Worm (Caenorhabditis elegans) whole organism, L4 larva: ENCODE data around the gene W07G4.5.
A peak's percentile ranks its signal among the peaks of the same experiment; 100 is the strongest.

Source experiments
- F37D6.2 ChIP-seq: sonication (generic microtip); optimal IDR thresholded peaks from 2 replicates; lab custom pipeline; 2016; ENCODE audit warnings: mild to moderate bottlenecking, missing genetic modification characterization, missing compliant biosample characterization
- F44E2.7 ChIP-seq: fragments of 200-800 bp; sonication (Bioruptor generic); IDR thresholded peaks from 2 replicates; pipeline ENCODE4 v2.1.2; 2022; ENCODE audit warnings: missing genetic modification characterization, missing compliant biosample characterization
- T26A8.4 ChIP-seq: fragments of 200-800 bp; sonication (Bioruptor generic); IDR thresholded peaks from 2 replicates; pipeline ENCODE4 v1.3.6; 2022; ENCODE audit warnings: missing genetic modification characterization, missing compliant biosample characterization
- Y48G9A.11 ChIP-seq: fragments of 200-800 bp; sonication (Bioruptor generic); IDR thresholded peaks from 2 replicates; pipeline ENCODE4 v1.3.6; 2022; ENCODE audit warnings: missing genetic modification reagents, missing genetic modification characterization, missing compliant biosample characterization
- ZK337.2 ChIP-seq: fragments of 200-800 bp; sonication (Bioruptor generic); IDR thresholded peaks from 2 replicates; pipeline ENCODE4 v1.3.6; 2022; ENCODE audit warnings: missing genetic modification reagents, missing genetic modification characterization, missing compliant biosample characterization
- aha-1 ChIP-seq: fragments of 150-350 bp; peaks from one replicate; lab custom pipeline; 2014; ENCODE audit warnings: missing biosample characterization, missing genetic modification characterization
- aly-2 ChIP-seq: sonication (generic microtip); optimal IDR thresholded peaks from 2 replicates; lab custom pipeline; 2018; ENCODE audit warnings: missing biosample characterization, missing genetic modification characterization
- ama-1 ChIP-seq: fragments of 150-350 bp; optimal IDR thresholded peaks from 2 replicates; lab custom pipeline; 2014; ENCODE audit warnings: inconsistent platforms, mixed read lengths
- ceh-32 ChIP-seq: sonication (generic microtip); optimal IDR thresholded peaks from 2 replicates; lab custom pipeline; 2016; ENCODE audit warnings: mild to moderate bottlenecking, missing genetic modification characterization, missing compliant biosample characterization; ENCODE audit not compliant: poor library complexity
- ceh-62 ChIP-seq: sonication (generic microtip); optimal IDR thresholded peaks from 2 replicates; lab custom pipeline; 2017; ENCODE audit warnings: missing biosample characterization, missing genetic modification characterization
- cey-2 ChIP-seq: sonication (generic microtip); optimal IDR thresholded peaks from 3 replicates; lab custom pipeline; 2017; ENCODE audit warnings: missing genetic modification characterization, mild to moderate bottlenecking, missing compliant biosample characterization, antibody characterized with exemption, borderline replicate concordance; ENCODE audit not compliant: insufficient read depth
- daf-12 ChIP-seq: fragments of 150-350 bp; optimal IDR thresholded peaks from 2 replicates; lab custom pipeline; 2014; ENCODE audit warnings: missing biosample characterization, missing genetic modification reagents, missing genetic modification characterization
- daf-16 ChIP-seq, 3 experiments: sonication (generic microtip); optimal IDR thresholded peaks; 2 replicates each; lab custom pipeline; 2016 to 2017; ENCODE audit warnings: missing genetic modification characterization in 3 of 3, missing genetic modification reagents in 3 of 3, mild to moderate bottlenecking in 2 of 3, missing compliant biosample characterization in 2 of 3, missing biosample characterization in 1 of 3, moderate library complexity in 1 of 3
- daf-19 ChIP-seq: fragments of 200-800 bp; sonication (Bioruptor generic); conservative IDR thresholded peaks from 2 replicates; pipeline ENCODE4 v1.3.6; 2022; ENCODE audit warnings: missing genetic modification characterization, missing compliant biosample characterization
- dmd-6 ChIP-seq: fragments of 200-800 bp; sonication (Bioruptor generic); IDR thresholded peaks from 2 replicates; pipeline ENCODE4 v1.3.6; 2022; ENCODE audit warnings: missing genetic modification reagents, missing genetic modification characterization, missing compliant biosample characterization
- dmd-9 ChIP-seq: fragments of 200-800 bp; sonication (Bioruptor generic); IDR thresholded peaks from 2 replicates; pipeline ENCODE4 v1.3.6; 2022; ENCODE audit warnings: missing genetic modification reagents, missing genetic modification characterization, missing compliant biosample characterization
- dpl-1 ChIP-seq: fragments of 150-350 bp; optimal IDR thresholded peaks from 2 replicates; lab custom pipeline; 2014; ENCODE audit warnings: missing biosample characterization, missing genetic modification reagents, missing genetic modification characterization
- dve-1 ChIP-seq: sonication (generic microtip); optimal IDR thresholded peaks from 2 replicates; lab custom pipeline; 2017; ENCODE audit warnings: antibody characterized with exemption, mild to moderate bottlenecking, missing genetic modification characterization, missing compliant biosample characterization; ENCODE audit not compliant: insufficient read depth
- egl-43 ChIP-seq: fragments of 200-800 bp; sonication (Bioruptor generic); IDR thresholded peaks from 2 replicates; pipeline ENCODE4 v1.3.6; 2022; ENCODE audit warnings: missing genetic modification reagents, missing genetic modification characterization, missing compliant biosample characterization
- fos-1 ChIP-seq: fragments of 150-350 bp; optimal IDR thresholded peaks from 2 replicates; lab custom pipeline; 2014; ENCODE audit warnings: missing biosample characterization, missing genetic modification characterization
- hif-1 ChIP-seq, 2 experiments: sonication (generic microtip); optimal IDR thresholded peaks; 2 replicates each; lab custom pipeline; 2016 to 2017; ENCODE audit warnings: missing compliant biosample characterization in 2 of 2, missing genetic modification characterization in 2 of 2, missing genetic modification reagents in 2 of 2, missing genotype in 2 of 2, mild to moderate bottlenecking in 1 of 2
- hlh-11 ChIP-seq: fragments of 200-800 bp; sonication (Bioruptor generic); optimal IDR thresholded peaks from 2 replicates; lab custom pipeline; 2018; ENCODE audit warnings: mild to moderate bottlenecking, missing genetic modification characterization, missing compliant biosample characterization
- jun-1 ChIP-seq: fragments of 150-350 bp; optimal IDR thresholded peaks from 2 replicates; lab custom pipeline; 2014; ENCODE audit warnings: missing biosample characterization, missing genetic modification reagents, missing genetic modification characterization
- lim-7 ChIP-seq: fragments of 200-800 bp; sonication (Bioruptor generic); IDR thresholded peaks from 2 replicates; pipeline ENCODE4 v1.3.6; 2022; ENCODE audit warnings: missing genetic modification characterization, missing compliant biosample characterization
- lin-15B ChIP-seq: fragments of 150-350 bp; sonication (generic microtip); optimal IDR thresholded peaks from 3 replicates; lab custom pipeline; 2014; ENCODE audit warnings: missing biosample characterization, missing genetic modification characterization
- lin-29 ChIP-seq: fragments of 200-800 bp; sonication (Bioruptor generic); IDR thresholded peaks from 2 replicates; pipeline ENCODE4 v1.3.6; 2022; ENCODE audit warnings: missing genetic modification reagents, missing genetic modification characterization, missing compliant biosample characterization
- madf-9 ChIP-seq: fragments of 200-800 bp; sonication (Bioruptor generic); conservative IDR thresholded peaks from 2 replicates; pipeline ENCODE4 v1.3.6; 2022; ENCODE audit warnings: missing genetic modification reagents, missing genetic modification characterization, missing compliant biosample characterization
- mdl-1 ChIP-seq, 2 experiments: fragments of 150-350 bp in 1 of 2; sonication (generic microtip) in 1 of 2; optimal IDR thresholded peaks; 2 replicates each; lab custom pipeline; 2014 to 2017; ENCODE audit warnings: missing biosample characterization in 2 of 2, missing genetic modification characterization in 2 of 2
- mep-1 ChIP-seq: fragments of 150-350 bp; sonication (generic microtip); optimal IDR thresholded peaks from 3 replicates; lab custom pipeline; 2014; ENCODE audit warnings: missing biosample characterization, missing genetic modification characterization
- mes-2 ChIP-seq: sonication (generic microtip); optimal IDR thresholded peaks from 2 replicates; lab custom pipeline; 2016; ENCODE audit warnings: missing genotype, mild to moderate bottlenecking, missing genetic modification characterization, missing compliant biosample characterization; ENCODE audit not compliant: poor library complexity, severe bottlenecking
- mxl-2 ChIP-seq: fragments of 200-800 bp; sonication (Bioruptor generic); conservative IDR thresholded peaks from 2 replicates; pipeline ENCODE4 v1.3.6; 2022; ENCODE audit warnings: missing genetic modification reagents, missing genetic modification characterization, missing compliant biosample characterization
- mxl-3 ChIP-seq: fragments of 200-800 bp; sonication (Bioruptor generic); optimal IDR thresholded peaks from 2 replicates; lab custom pipeline; 2018; ENCODE audit warnings: mild to moderate bottlenecking, missing genetic modification characterization, missing compliant biosample characterization
- nhr-11 ChIP-seq: fragments of 150-350 bp; optimal IDR thresholded peaks from 2 replicates; lab custom pipeline; 2014; ENCODE audit warnings: missing biosample characterization, missing genetic modification characterization
- nhr-237 ChIP-seq: sonication (generic microtip); optimal IDR thresholded peaks from 2 replicates; lab custom pipeline; 2017; ENCODE audit warnings: missing biosample characterization, missing genetic modification characterization
- nhr-25 ChIP-seq: sonication (generic microtip); optimal IDR thresholded peaks from 2 replicates; lab custom pipeline; 2017; ENCODE audit warnings: missing genetic modification characterization, mild to moderate bottlenecking, missing compliant biosample characterization, antibody characterized with exemption, moderate library complexity, borderline replicate concordance; ENCODE audit not compliant: insufficient read depth
- nhr-28 ChIP-seq: fragments of 150-350 bp; optimal IDR thresholded peaks from 2 replicates; lab custom pipeline; 2014; ENCODE audit warnings: missing biosample characterization, missing genetic modification characterization
- nhr-76 ChIP-seq: fragments of 150-350 bp; optimal IDR thresholded peaks from 2 replicates; lab custom pipeline; 2014; ENCODE audit warnings: missing biosample characterization, missing genetic modification characterization
- php-3 ChIP-seq: fragments of 200-800 bp; sonication (Bioruptor generic); IDR thresholded peaks from 2 replicates; pipeline ENCODE4 v1.3.6; 2022; ENCODE audit warnings: missing genetic modification reagents, missing genetic modification characterization, missing compliant biosample characterization
- pqm-1 ChIP-seq: sonication (generic microtip); optimal IDR thresholded peaks from 2 replicates; lab custom pipeline; 2017; ENCODE audit warnings: missing biosample characterization, missing genetic modification characterization
- saeg-2 ChIP-seq: fragments of 200-800 bp; sonication (Bioruptor generic); IDR thresholded peaks from 2 replicates; pipeline ENCODE4 v1.3.6; 2022; ENCODE audit warnings: missing genetic modification reagents, missing genetic modification characterization, missing compliant biosample characterization
- set-16 ChIP-seq: fragments of 200-800 bp; sonication (Bioruptor generic); IDR thresholded peaks from 2 replicates; pipeline ENCODE4 v1.3.6; 2022; ENCODE audit warnings: missing genetic modification reagents, missing genetic modification characterization, missing compliant biosample characterization
- tra-1 ChIP-seq: fragments of 200-800 bp; sonication (Bioruptor generic); IDR thresholded peaks from 2 replicates; pipeline ENCODE4 v1.3.6; 2022; ENCODE audit warnings: missing genetic modification reagents, missing genetic modification characterization, missing compliant biosample characterization
- unc-62 ChIP-seq, 3 experiments: fragments of 150-350 bp in 1 of 3; sonication (generic microtip); optimal IDR thresholded peaks in 2 of 3; peaks in 1 of 3; 1 replicate in 1 of 3; 2 replicates in 2 of 3; lab custom pipeline; 2014 to 2017; ENCODE audit warnings: missing biosample characterization in 3 of 3, missing genetic modification characterization in 3 of 3, missing genetic modification reagents in 3 of 3, missing genotype in 1 of 3
- zag-1 ChIP-seq: fragments of 150-350 bp; optimal IDR thresholded peaks from 2 replicates; lab custom pipeline; 2014; ENCODE audit warnings: missing biosample characterization, missing genetic modification characterization
- zfp-2 ChIP-seq: sonication (generic microtip); optimal IDR thresholded peaks from 2 replicates; lab custom pipeline; 2016; ENCODE audit warnings: mild to moderate bottlenecking, missing genetic modification characterization, missing compliant biosample characterization
- zfp-3 ChIP-seq: fragments of 200-800 bp; sonication (Bioruptor generic); conservative IDR thresholded peaks from 2 replicates; pipeline ENCODE4 v1.3.6; 2022; ENCODE audit warnings: missing genetic modification reagents, missing genetic modification characterization, missing compliant biosample characterization
- ztf-7 ChIP-seq: fragments of 150-350 bp; optimal IDR thresholded peaks from 2 replicates; lab custom pipeline; 2014; ENCODE audit warnings: missing biosample characterization, missing genetic modification characterization

W07G4.5 gene

DNA sequence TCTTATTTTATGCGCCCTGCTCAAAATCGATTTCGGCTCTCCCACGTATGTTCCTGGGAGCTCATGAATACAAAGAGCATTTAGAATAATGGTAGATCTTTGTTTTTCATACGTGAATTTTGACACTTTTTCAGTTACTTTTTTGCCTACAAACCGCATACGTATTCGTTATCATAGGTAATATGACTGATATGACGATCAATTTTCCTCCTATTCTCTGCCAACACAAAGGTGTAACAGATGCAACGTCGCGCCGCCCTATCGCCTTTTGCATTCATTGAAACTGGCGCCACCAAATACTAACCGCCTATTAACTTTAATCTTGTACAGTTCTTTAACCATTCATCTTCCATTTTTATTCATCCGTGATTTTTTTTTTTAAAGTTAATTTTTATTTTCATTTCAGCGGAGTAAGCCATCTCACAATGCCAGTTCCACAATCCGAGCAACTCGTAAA lies at the start of gene W07G4.5:
Gene W07G4.5, plus strand, starts transcription at position 407 of the 457 bp plus-strand sequence.
- TF ChIP-seq nhr-11 (no peak), T26A8.4 (GFP tag; lab: Robert Waterston, UW) (no peak), mxl-3 (GFP tag; lab: Kevin White, UChicago) (peak; percentile 28), lin-29 (no peak), pqm-1 (tag; lab: Kevin White, UChicago) (peak; percentile 70), fos-1 (tag; lab: Kevin White, UChicago) (no peak), egl-43 (GFP tag; lab: Robert Waterston, UW) (no peak), saeg-2 (GFP tag; lab: Robert Waterston, UW) (no peak), cey-2 (tag; lab: Kevin White, UChicago) (no peak), zfp-3 (GFP tag; lab: Robert Waterston, UW) (no peak), aha-1 (tag; lab: Kevin White, UChicago) (peak; percentile 93), F37D6.2 (tag; lab: Kevin White, UChicago) (no peak), Y48G9A.11 (no peak), dpl-1 (GFP tag; lab: Kevin White, UChicago) (no peak), hlh-11 (tag; lab: Kevin White, UChicago) (peak; percentile 66), F44E2.7 (no peak), ceh-62 (tag; lab: Kevin White, UChicago) (no peak), mes-2 (tag; lab: Kevin White, UChicago) (peak; percentile 29), nhr-28 (tag; lab: Kevin White, UChicago) (peak; percentile 83), ZK337.2 (GFP tag; lab: Robert Waterston, UW) (no peak), jun-1 (tag; lab: Kevin White, UChicago) (no peak), dmd-9 (GFP tag; lab: Robert Waterston, UW) (no peak), ceh-32 (tag; lab: Kevin White, UChicago) (no peak), nhr-237 (tag; lab: Kevin White, UChicago) (no peak), nhr-25 (tag; lab: Kevin White, UChicago) (no peak), ztf-7 (no peak), dmd-6 (GFP tag; lab: Robert Waterston, UW) (peak; percentile 65), tra-1 (GFP tag; lab: Robert Waterston, UW) (no peak), unc-62 (GFP tag; optimal IDR thresholded peaks at IDR 0.05 in 1 of 2; lab: Kevin White, UChicago) (peak in 1 of 2 experiments; percentile 23), unc-62 (tag; optimal IDR thresholded peaks at IDR 0.05; lab: Kevin White, UChicago) (no peak), mxl-2 (no peak), nhr-76 (tag; lab: Kevin White, UChicago) (no peak), hif-1 (tag; optimal IDR thresholded peaks at IDR 0.05; lab: Kevin White, UChicago) (peak; percentile 37 to 87), zfp-2 (tag; lab: Kevin White, UChicago) (no peak), set-16 (GFP tag; lab: Robert Waterston, UW) (no peak), lin-15B (tag; lab: Kevin White, UChicago) (no peak), mdl-1 (tag; optimal IDR thresholded peaks at IDR 0.05; lab: Kevin White, UChicago) (peak in 1 of 2 experiments; percentile 29), aly-2 (tag; lab: Kevin White, UChicago) (no peak), daf-16 (GFP tag; optimal IDR thresholded peaks at IDR 0.05; lab: Kevin White, UChicago) (peak in 1 of 2 experiments; percentile 24), daf-16 (tag; optimal IDR thresholded peaks at IDR 0.05; lab: Kevin White, UChicago) (no peak), php-3 (GFP tag; lab: Robert Waterston, UW) (no peak), mep-1 (tag; lab: Kevin White, UChicago) (peak; percentile 42), madf-9 (GFP tag; lab: Robert Waterston, UW) (no peak), zag-1 (tag; lab: Kevin White, UChicago) (no peak), dve-1 (tag; lab: Kevin White, UChicago) (peak; percentile 42), ama-1 (lab: Kevin White, UChicago) (no peak), daf-19 (GFP tag; lab: Robert Waterston, UW) (no peak), lim-7 (GFP tag; lab: Robert Waterston, UW) (no peak), daf-12 (no peak)
